Fruit fly (Drosophila melanogaster): ENCODE results near the gene CG15468.

The CG15468 gene

dm6 chrX:4937222-4938071, 23.5 kb downstream of the CG15468 start (continued):
- TF ChIP-seq CG33557 (GFP tag; optimal IDR thresholded peaks at IDR 0.05) (peak; percentile 2), CG11504 (tag; optimal IDR thresholded peaks at IDR 0.05) (no peak), H2.0 (GFP tag; IDR thresholded peaks at IDR 0.05) (no peak), YL-1 (GFP tag; optimal IDR thresholded peaks at IDR 0.05) (peak; percentile 1), pnt (GFP tag; optimal IDR thresholded peaks at IDR 0.05) (no peak), kay (GFP tag; optimal IDR thresholded peaks at IDR 0.05) (no peak), Side (GFP tag; optimal IDR thresholded peaks at IDR 0.05) (no peak), MESR4 (GFP tag; optimal IDR thresholded peaks at IDR 0.05) (peak; percentile 53), CG1603 (tag; optimal IDR thresholded peaks at IDR 0.05) (peak; percentile 34), CG7556 (GFP tag; optimal IDR thresholded peaks at IDR 0.05) (no peak), pros (GFP tag; optimal IDR thresholded peaks at IDR 0.05) (no peak), fd64A (GFP tag; optimal IDR thresholded peaks at IDR 0.05) (no peak), CG32772 (GFP tag; IDR thresholded peaks at IDR 0.05) (peak; percentile 64), Adf1 (GFP tag; IDR thresholded peaks at IDR 0.05) (peak; percentile 20; the same call in 1 of the 2 replicates), CG34422 (GFP tag; IDR thresholded peaks at IDR 0.05) (peak; percentile 24; the same call in 1 of the 3 replicates), Med (GFP tag) (peak; percentile 19), cg (GFP tag; optimal IDR thresholded peaks at IDR 0.05) (peak; percentile 82), CG7928 (GFP tag; optimal IDR thresholded peaks at IDR 0.05) (no peak), prd (optimal IDR thresholded peaks at IDR 0.05) (no peak), prd (GFP tag; IDR thresholded peaks at IDR 0.05) (no peak), usp (GFP tag; optimal IDR thresholded peaks at IDR 0.05) (no peak), chinmo (GFP tag; IDR thresholded peaks at IDR 0.05; ENCODE audit: partially characterized antibody) (0 out of 4 replicates have a peak, but pooled peaks have one; percentile 57), Hr51 (GFP tag; optimal IDR thresholded peaks at IDR 0.05) (peak in 1 of 2 experiments; percentile 15), lab (GFP tag; optimal IDR thresholded peaks at IDR 0.05) (no peak)

dm6 chrX:4935979-4936843, 24.7 kb downstream of the CG15468 start:
- no peak for TF ChIP-seq Doc3 (GFP tag; IDR thresholded peaks at IDR 0.05; ENCODE audit: partially characterized antibody)
- TF ChIP-seq psq (GFP tag; optimal IDR thresholded peaks at IDR 0.05): peak; percentile 95
- TF ChIP-seq Dek (tag; optimal IDR thresholded peaks at IDR 0.05): no peak
- no peak for TF ChIP-seq CG10366 (GFP tag; IDR thresholded peaks at IDR 0.05)
- no peak for TF ChIP-seq vnd (GFP tag; IDR thresholded peaks at IDR 0.05; ENCODE audit: partially characterized antibody)
- peak; percentile 56 for TF ChIP-seq Med (GFP tag)
- no peak for TF ChIP-seq Elba2 (GFP tag; optimal IDR thresholded peaks at IDR 0.05)
- no peak for TF ChIP-seq CG14014 (GFP tag; IDR thresholded peaks at IDR 0.05)
- no peak for TF ChIP-seq CG6791 (GFP tag; IDR thresholded peaks at IDR 0.05; ENCODE audit: partially characterized antibody)
- TF ChIP-seq MBD-R2 (GFP tag; IDR thresholded peaks at IDR 0.05): no peak
- TF ChIP-seq salm (tag; optimal IDR thresholded peaks at IDR 0.05): no peak
- TF ChIP-seq nmo (GFP tag; optimal IDR thresholded peaks at IDR 0.05): no peak
- TF ChIP-seq CG16863 (GFP tag; optimal IDR thresholded peaks at IDR 0.05): no peak
- TF ChIP-seq tna (GFP tag; IDR thresholded peaks at IDR 0.05; ENCODE audit: partially characterized antibody): no peak
- TF ChIP-seq CG10959 (GFP tag; IDR thresholded peaks at IDR 0.05): no peak
- no peak for TF ChIP-seq CG7556 (GFP tag; optimal IDR thresholded peaks at IDR 0.05)
- TF ChIP-seq H2.0 (GFP tag; IDR thresholded peaks at IDR 0.05): no peak
- no peak for TF ChIP-seq CG4282 (GFP tag; optimal IDR thresholded peaks at IDR 0.05)
- no peak for TF ChIP-seq CG3065 (GFP tag; optimal IDR thresholded peaks at IDR 0.05)
- TF ChIP-seq CG12942 (GFP tag; optimal IDR thresholded peaks at IDR 0.05): no peak
- no peak for TF ChIP-seq Poxn (GFP tag; IDR thresholded peaks at IDR 0.05)
- TF ChIP-seq sisA (GFP tag; IDR thresholded peaks at IDR 0.05): no peak
- no peak for TF ChIP-seq ap (GFP tag; IDR thresholded peaks at IDR 0.05)
- no peak for TF ChIP-seq bab2 (GFP tag; optimal IDR thresholded peaks at IDR 0.05)
- no peak for TF ChIP-seq HmgD (GFP tag; optimal IDR thresholded peaks at IDR 0.05)
- TF ChIP-seq ash1 (GFP tag; optimal IDR thresholded peaks at IDR 0.05): no peak

All from whole organism, embryonic.